Worm (Caenorhabditis elegans): ENCODE data around the gene C11E4.6.

The C11E4.6 gene

DNA sequence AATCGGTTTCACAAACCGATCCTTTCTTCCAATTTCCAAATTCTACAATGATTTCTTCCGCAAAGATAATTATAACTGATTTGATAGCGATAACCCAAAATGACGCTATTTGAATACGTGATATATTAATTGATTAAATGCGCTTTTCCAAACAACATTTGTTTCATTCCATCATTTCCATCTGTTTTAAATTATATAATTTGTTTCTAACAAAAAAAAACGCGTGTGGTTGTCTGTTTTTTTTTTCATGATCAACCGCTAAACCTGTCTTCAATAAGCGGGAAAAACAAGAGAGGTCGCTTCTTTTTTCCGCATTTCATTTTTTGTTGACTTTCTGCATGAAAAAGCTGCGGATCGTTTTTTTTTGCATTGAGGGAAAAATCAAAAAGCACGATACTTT lies 13.1 kb upstream of the C11E4.6 start:
- no peak for TF ChIP-seq unc-130 (tag; optimal IDR thresholded peaks at IDR 0.05)
- peak; percentile 75 for TF ChIP-seq fkh-4 (tag; optimal IDR thresholded peaks at IDR 0.05; ENCODE audit: borderline replicate concordance)
- TF ChIP-seq sptf-1 (tag; optimal IDR thresholded peaks at IDR 0.05), result no peak
- no peak for TF ChIP-seq blmp-1 (tag; optimal IDR thresholded peaks at IDR 0.05)
- TF ChIP-seq xbp-1 (tag; optimal IDR thresholded peaks at IDR 0.05), result no peak
- TF ChIP-seq efl-1 (optimal IDR thresholded peaks at IDR 0.05), result no peak
- TF ChIP-seq efl-1 (GFP tag; optimal IDR thresholded peaks at IDR 0.05 in 1 of 2), result peak in 1 of 2 experiments; percentile 21
- no peak for TF ChIP-seq nhr-28 (tag; optimal IDR thresholded peaks at IDR 0.05)
- TF ChIP-seq ztf-11 (tag; optimal IDR thresholded peaks at IDR 0.05), result no peak
- TF ChIP-seq nhr-71 (tag; optimal IDR thresholded peaks at IDR 0.05), result no peak
- TF ChIP-seq lin-39 (tag; optimal IDR thresholded peaks at IDR 0.05), result no peak
- TF ChIP-seq ceh-8 (GFP tag; optimal IDR thresholded peaks at IDR 0.05), result no peak
- no peak for TF ChIP-seq snu-23 (GFP tag; optimal IDR thresholded peaks at IDR 0.05)
- TF ChIP-seq vab-15 (tag; optimal IDR thresholded peaks at IDR 0.05), result no peak
- no peak for TF ChIP-seq efl-3 (GFP tag; optimal IDR thresholded peaks at IDR 0.05)
- no peak for TF ChIP-seq C16A3.4 (tag; optimal IDR thresholded peaks at IDR 0.05)
- no peak for TF ChIP-seq nhr-90 (tag; optimal IDR thresholded peaks at IDR 0.05; ENCODE audit: poor library complexity)
- TF ChIP-seq nhr-12 (tag; optimal IDR thresholded peaks at IDR 0.05), result no peak
- no peak for TF ChIP-seq nhr-84 (tag; optimal IDR thresholded peaks at IDR 0.05)
- TF ChIP-seq nhr-11 (tag; optimal IDR thresholded peaks at IDR 0.05), result no peak
- peak; percentile 94 for TF ChIP-seq dsc-1 (tag; optimal IDR thresholded peaks at IDR 0.05)

DNA sequence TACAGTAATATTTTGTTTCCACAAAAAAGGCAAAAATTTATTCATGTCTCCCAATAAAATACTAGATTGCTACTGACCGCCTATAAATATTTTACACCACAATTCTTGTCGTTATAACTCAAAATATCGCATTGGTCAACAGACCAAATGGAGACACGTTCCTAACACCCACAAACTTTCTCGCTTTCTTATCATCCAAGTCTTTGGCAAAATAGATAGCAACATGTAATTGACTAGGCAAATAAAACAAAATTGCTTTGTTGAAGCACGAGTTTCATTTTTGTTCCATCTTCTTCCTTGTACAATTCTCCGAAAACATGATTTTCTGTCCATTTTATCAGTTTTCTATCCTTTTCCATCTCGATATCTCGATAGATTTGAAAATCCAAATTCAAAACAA lies 7.7 kb upstream of the C11E4.6 start:
- TF ChIP-seq lin-39 (tag; optimal IDR thresholded peaks at IDR 0.05) (no peak), lin-14 (GFP tag; optimal IDR thresholded peaks at IDR 0.05) (no peak), blmp-1 (tag; optimal IDR thresholded peaks at IDR 0.05) (peak; percentile 16), ztf-4 (tag; optimal IDR thresholded peaks at IDR 0.05) (no peak), elt-2 (tag; optimal IDR thresholded peaks at IDR 0.05) (peak; percentile 12)

DNA sequence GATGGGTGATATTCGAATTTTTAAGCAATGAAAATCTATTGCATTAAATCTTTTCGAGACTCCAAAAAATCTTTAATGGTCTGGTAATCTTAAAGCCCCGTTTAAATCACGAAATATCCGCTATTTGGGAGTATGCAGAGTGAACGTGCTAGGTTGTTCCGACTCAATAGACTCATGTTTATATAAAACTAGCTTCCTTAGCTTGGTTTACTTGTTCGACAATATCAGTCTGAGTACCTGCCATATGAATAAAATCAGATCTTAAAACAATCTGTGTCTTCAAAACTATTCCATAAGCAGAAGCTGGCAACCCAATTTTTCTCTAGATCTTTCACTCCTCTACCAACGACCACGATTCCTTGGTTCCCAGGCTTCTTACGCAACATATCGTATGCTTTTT lies 7.2 kb upstream of the C11E4.6 start:
- TF ChIP-seq blmp-1 (tag; optimal IDR thresholded peaks at IDR 0.05), result no peak

DNA sequence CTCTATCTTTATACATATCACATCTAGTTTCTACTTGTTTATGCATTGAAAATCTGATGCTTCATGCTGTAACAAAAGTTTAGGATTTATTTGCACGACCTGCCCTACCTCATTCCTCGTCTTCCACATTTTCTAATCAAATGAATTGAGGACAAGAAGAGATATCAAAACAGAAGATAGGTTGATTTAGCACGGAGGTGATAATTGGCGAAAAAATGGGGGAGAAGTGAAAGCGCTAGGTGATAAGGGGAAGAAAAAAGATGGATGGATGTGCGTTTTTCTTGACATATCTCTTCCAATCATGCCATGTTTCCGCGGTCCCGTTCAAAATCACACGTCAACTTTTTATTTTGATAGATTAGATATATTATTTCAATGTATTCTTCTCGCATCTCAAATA lies 2.2 kb upstream of the C11E4.6 start:
- TF ChIP-seq rnt-1 (tag; optimal IDR thresholded peaks at IDR 0.05) (peak; percentile 24), fkh-8 (tag; optimal IDR thresholded peaks at IDR 0.05) (no peak), ets-5 (GFP tag; IDR thresholded peaks at IDR 0.05) (no peak), elt-3 (tag; optimal IDR thresholded peaks at IDR 0.05) (peak in 4 of 6 experiments; percentile 22 to 79 (median 53)), lin-14 (GFP tag; optimal IDR thresholded peaks at IDR 0.05) (peak; percentile 70), nhr-20 (tag; optimal IDR thresholded peaks at IDR 0.05) (peak; percentile 4), mdl-1 (tag; optimal IDR thresholded peaks at IDR 0.05) (no peak), hlh-4 (tag; optimal IDR thresholded peaks at IDR 0.05) (no peak), C34B4.2 (tag; optimal IDR thresholded peaks at IDR 0.05) (no peak), jun-1 (tag; optimal IDR thresholded peaks at IDR 0.05) (no peak), lin-13 (GFP tag; optimal IDR thresholded peaks at IDR 0.05) (no peak), blmp-1 (tag; optimal IDR thresholded peaks at IDR 0.05) (peak; percentile 96)

DNA sequence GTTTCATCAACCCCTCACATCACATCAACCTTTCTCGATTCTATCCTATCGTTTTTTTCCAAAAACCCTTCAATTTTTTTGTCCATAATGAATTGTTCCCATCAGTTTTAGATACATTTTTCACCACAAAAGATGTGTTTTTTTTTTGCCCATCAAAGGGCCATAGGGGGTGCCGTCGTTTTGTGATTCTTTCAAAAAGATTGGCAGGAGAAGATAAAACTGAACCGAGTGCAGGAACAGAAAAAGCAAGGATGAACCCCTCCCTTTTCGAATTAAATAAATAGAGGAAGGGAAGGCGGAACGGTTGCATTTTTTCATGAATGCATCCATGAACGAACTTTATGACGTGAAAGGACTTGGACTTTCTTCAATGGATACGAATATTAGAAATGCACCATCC lies 6.6 kb downstream of the C11E4.6 start, which contains the start of gene C11E4.7:
Gene C11E4.7 (plus strand): TSS at position 301 of the 400 bp plus-strand sequence.
- no peak for TF ChIP-seq fkh-10 (GFP tag; optimal IDR thresholded peaks at IDR 0.05)
- TF ChIP-seq fkh-8 (tag; optimal IDR thresholded peaks at IDR 0.05), result no peak
- TF ChIP-seq ztf-4 (tag; optimal IDR thresholded peaks at IDR 0.05), result no peak
- no peak for TF ChIP-seq nhr-237 (tag; optimal IDR thresholded peaks at IDR 0.05)
- no peak for TF ChIP-seq swsn-7 (tag; optimal IDR thresholded peaks at IDR 0.05)
- TF ChIP-seq nhr-11 (tag; optimal IDR thresholded peaks at IDR 0.05), result no peak
- no peak for TF ChIP-seq ces-1 (GFP tag; optimal IDR thresholded peaks at IDR 0.05)
- TF ChIP-seq lin-35 (GFP tag; optimal IDR thresholded peaks at IDR 0.05), result no peak
- no peak for TF ChIP-seq aha-1 (tag; optimal IDR thresholded peaks at IDR 0.05)
- no peak for TF ChIP-seq lin-39 (tag; optimal IDR thresholded peaks at IDR 0.05)
- no peak for TF ChIP-seq sptf-1 (tag; optimal IDR thresholded peaks at IDR 0.05)
- no peak for TF ChIP-seq jun-1 (tag; optimal IDR thresholded peaks at IDR 0.05)
- no peak for TF ChIP-seq efl-3 (GFP tag; optimal IDR thresholded peaks at IDR 0.05)
- no peak for TF ChIP-seq rnt-1 (tag; optimal IDR thresholded peaks at IDR 0.05)
- TF ChIP-seq nhr-85 (tag), result no peak
- no peak for TF ChIP-seq hlh-4 (tag; optimal IDR thresholded peaks at IDR 0.05)
